Fruit fly (Drosophila melanogaster) whole organism, prepupa: ENCODE results near the gene Vav.

Source experiments
- CG10669 ChIP-seq: fragments of 200-800 bp; sonication (Bioruptor generic); optimal IDR thresholded peaks from 3 replicates; lab custom pipeline; 2018; ENCODE audit warnings: missing biosample characterization, mild to moderate bottlenecking, missing genetic modification characterization, moderate library complexity
- CG32006 ChIP-seq: fragments of 200-800 bp; sonication (Bioruptor generic); optimal IDR thresholded peaks from 3 replicates; lab custom pipeline; 2017; ENCODE audit warnings: missing biosample characterization, mild to moderate bottlenecking, missing genetic modification characterization
- CG4318 ChIP-seq: fragments of 200-800 bp; sonication (Bioruptor generic); optimal IDR thresholded peaks from 3 replicates; lab custom pipeline; 2017; ENCODE audit warnings: missing biosample characterization, mild to moderate bottlenecking, missing genetic modification characterization
- CG6854 ChIP-seq: fragments of 200-800 bp; sonication (Bioruptor generic); optimal IDR thresholded peaks from 2 replicates; lab custom pipeline; 2017; ENCODE audit warnings: missing biosample characterization, mild to moderate bottlenecking, missing genetic modification characterization
- Eip78C ChIP-seq: fragments of 200-800 bp; sonication (Bioruptor generic); peaks from one replicate; lab custom pipeline; 2016; ENCODE audit warnings: missing biosample characterization, missing genetic modification characterization
- Hr38 ChIP-seq: sonication (Bioruptor generic); optimal IDR thresholded peaks from 2 replicates; lab custom pipeline; 2016; ENCODE audit warnings: missing biosample characterization, missing genetic modification characterization
- Hr39 ChIP-seq: fragments of 200-800 bp; sonication (Bioruptor generic); optimal IDR thresholded peaks from 2 replicates; lab custom pipeline; 2016; ENCODE audit warnings: missing biosample characterization, missing genetic modification characterization
- Sox102F ChIP-seq: fragments of 200-800 bp; sonication (Bioruptor generic); optimal IDR thresholded peaks from 2 replicates; lab custom pipeline; 2016; ENCODE audit warnings: missing biosample characterization, mild to moderate bottlenecking, missing genetic modification characterization
- Sox14 ChIP-seq: fragments of 200-800 bp; sonication (Bioruptor generic); optimal IDR thresholded peaks from 3 replicates; lab custom pipeline; 2016; ENCODE audit warnings: missing biosample characterization, missing genetic modification characterization
- achi ChIP-seq: fragments of 200-800 bp; sonication (Bioruptor generic); optimal IDR thresholded peaks from 3 replicates; lab custom pipeline; 2016; ENCODE audit warnings: missing biosample characterization, missing genetic modification characterization
- fd59A ChIP-seq: fragments of 200-800 bp; sonication (Bioruptor generic); optimal IDR thresholded peaks from 2 replicates; lab custom pipeline; 2017; ENCODE audit warnings: missing biosample characterization, mild to moderate bottlenecking, missing genetic modification characterization, missing genetic modification reagents
- topi ChIP-seq: fragments of 200-800 bp; sonication (Bioruptor generic); optimal IDR thresholded peaks from 3 replicates; lab custom pipeline; 2016; ENCODE audit warnings: missing biosample characterization, missing genetic modification characterization

- TF ChIP-seq achi (GFP tag; lab: Kevin White, UChicago) (no peak), CG6854 (GFP tag; lab: Kevin White, UChicago) (peak; percentile 30), CG10669 (GFP tag; lab: Kevin White, UChicago) (no peak), topi (no peak), CG4318 (GFP tag; lab: Kevin White, UChicago) (no peak), Sox102F (GFP tag; lab: Kevin White, UChicago) (no peak), fd59A (GFP tag; lab: Kevin White, UChicago) (no peak), Hr38 (no peak), Sox14 (GFP tag; lab: Kevin White, UChicago) (no peak), Hr39 (GFP tag; lab: Kevin White, UChicago) (no peak), Eip78C (GFP tag; lab: Kevin White, UChicago) (peak; percentile 23), CG32006 (no peak)
These were observed 26.2 kb downstream of the Vav start for dm6 chrX:19287784-19288183.
